Worm (Caenorhabditis elegans) whole organism, early embryonic: ENCODE data around the gene Y8A9A.2.

Source experiments
- ama-1 ChIP-seq: fragments of 150-350 bp; optimal IDR thresholded peaks from 2 replicates; lab custom pipeline; 2014
- flt-1 ChIP-seq: fragments of 200-800 bp; sonication (Bioruptor generic); IDR thresholded peaks from 2 replicates; pipeline ENCODE4 v1.3.6; 2022; ENCODE audit warnings: missing genetic modification characterization, missing compliant biosample characterization
- sea-1 ChIP-seq: fragments of 200-800 bp; sonication (Bioruptor generic); conservative IDR thresholded peaks from 2 replicates; pipeline ENCODE4 v1.3.6; 2022; ENCODE audit warnings: missing genetic modification characterization, missing compliant biosample characterization
- tbx-37 ChIP-seq: fragments of 200-800 bp; sonication (Bioruptor generic); conservative IDR thresholded peaks from 2 replicates; pipeline ENCODE4 v1.3.6; 2022; ENCODE audit warnings: missing genetic modification reagents, missing genetic modification characterization, missing compliant biosample characterization

DNA sequence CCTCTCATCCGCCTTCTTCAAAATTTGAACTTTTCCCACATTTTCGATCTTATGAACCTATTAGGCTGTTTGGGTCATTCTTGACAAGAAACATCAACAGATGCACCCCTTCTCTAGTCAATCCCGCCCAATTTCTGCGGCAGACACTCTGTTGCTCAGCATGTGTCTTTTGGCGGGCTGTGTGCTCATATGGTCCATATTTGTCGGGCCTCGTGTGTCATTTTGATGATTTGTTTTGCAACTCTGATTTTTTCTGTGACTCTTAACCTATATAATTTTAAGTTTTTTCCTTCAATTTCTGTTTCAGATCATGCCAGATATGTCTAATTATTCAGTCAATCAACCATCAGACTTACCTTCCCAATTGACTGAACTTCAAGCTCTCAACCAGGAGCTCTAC, 8.3 kb upstream of the Y8A9A.2 start, which contains the start of gene T24E12.13:
- no peak for TF ChIP-seq sea-1 (GFP tag; lab: Robert Waterston, UW)
- no peak for TF ChIP-seq tbx-37 (GFP tag; lab: Robert Waterston, UW)
- no peak for TF ChIP-seq flt-1 (GFP tag; lab: Robert Waterston, UW)
- TF ChIP-seq ama-1 (lab: Kevin White, UChicago), result no peak
